Worm (Caenorhabditis elegans) whole organism, young adult: ENCODE results near the gene Y47D3B.12.

Experiments
- C17E4.6 ChIP-seq: fragments of 200-800 bp; sonication (Bioruptor generic); IDR thresholded peaks from 2 replicates; pipeline ENCODE4 v1.3.6; 2022; ENCODE audit warnings: missing genetic modification reagents, missing genetic modification characterization, missing compliant biosample characterization
- F39B2.1 ChIP-seq: fragments of 200-800 bp; sonication (Bioruptor generic); IDR thresholded peaks from 2 replicates; pipeline ENCODE4 v1.3.6; 2022; ENCODE audit warnings: missing genetic modification reagents, missing genetic modification characterization, missing compliant biosample characterization
- Y53G8AR.9 ChIP-seq: fragments of 200-800 bp; sonication (Bioruptor generic); conservative IDR thresholded peaks from 2 replicates; pipeline ENCODE4 v1.3.6; 2022; ENCODE audit warnings: missing genetic modification reagents, missing genetic modification characterization, missing compliant biosample characterization
- ZK185.1 ChIP-seq: sonication (generic microtip); optimal IDR thresholded peaks from 2 replicates; lab custom pipeline; 2016; ENCODE audit warnings: mild to moderate bottlenecking, missing genetic modification characterization, missing compliant biosample characterization; ENCODE audit not compliant: poor library complexity, severe bottlenecking
- ama-1 ChIP-seq, 3 experiments: fragments of 150-350 bp in 1 of 3; sonication (generic microtip) in 2 of 3; optimal IDR thresholded peaks; 2 replicates each; lab custom pipeline; 2014 to 2018; ENCODE audit warnings: missing biosample characterization in 2 of 3, missing genetic modification characterization in 2 of 3, missing genetic modification reagents in 2 of 3
- ceh-40 ChIP-seq: fragments of 200-800 bp; sonication (Bioruptor generic); IDR thresholded peaks from 2 replicates; pipeline ENCODE4 v1.3.6; 2022; ENCODE audit warnings: missing genetic modification characterization, missing compliant biosample characterization
- ceh-91 ChIP-seq: fragments of 200-800 bp; sonication (Bioruptor generic); IDR thresholded peaks from 2 replicates; pipeline ENCODE4 v1.3.6; 2022; ENCODE audit warnings: missing genetic modification reagents, missing genetic modification characterization, missing compliant biosample characterization
- hmg-1.2 ChIP-seq: fragments of 200-800 bp; sonication (Bioruptor generic); IDR thresholded peaks from 2 replicates; pipeline ENCODE4 v1.3.6; 2022; ENCODE audit warnings: missing genetic modification reagents, missing genetic modification characterization, missing compliant biosample characterization
- nhr-90 ChIP-seq: sonication (generic microtip); optimal IDR thresholded peaks from 2 replicates; lab custom pipeline; 2016; ENCODE audit warnings: missing genotype, mild to moderate bottlenecking, missing genetic modification characterization, missing compliant biosample characterization
- snpc-4 ChIP-seq, 5 experiments: fragments of 150-350 bp in 1 of 5; sonication (generic microtip) in 4 of 5; optimal IDR thresholded peaks; 2 replicates each; lab custom pipeline; 2014 to 2018; ENCODE audit warnings: missing genetic modification characterization in 5 of 5, missing biosample characterization in 3 of 5, antibody characterized with exemption in 2 of 5, mild to moderate bottlenecking in 2 of 5, missing compliant biosample characterization in 2 of 5, missing genotype in 2 of 5, moderate library complexity in 2 of 5, missing genetic modification reagents in 1 of 5
- tbx-9 ChIP-seq: sonication (generic microtip); optimal IDR thresholded peaks from 2 replicates; lab custom pipeline; 2016; ENCODE audit warnings: borderline replicate concordance, missing genetic modification characterization, inconsistent platforms, missing compliant biosample characterization
- unc-62 ChIP-seq: fragments of 150-350 bp; optimal IDR thresholded peaks from 2 replicates; lab custom pipeline; 2014; ENCODE audit warnings: missing biosample characterization, missing genetic modification reagents, missing genetic modification characterization

- TF ChIP-seq Y53G8AR.9 (no peak), C17E4.6 (no peak), F39B2.1 (GFP tag; lab: Robert Waterston, UW) (no peak), nhr-90 (tag; lab: Kevin White, UChicago) (peak; percentile 83), tbx-9 (tag; lab: Kevin White, UChicago) (no peak), hmg-1.2 (GFP tag; lab: Robert Waterston, UW) (peak; percentile 77), unc-62 (no peak), ceh-91 (GFP tag; lab: Robert Waterston, UW) (no peak), ceh-40 (0 out of 2 replicates have a peak, but pooled peaks have one; percentile 67), ama-1 (optimal IDR thresholded peaks at IDR 0.05; lab: Kevin White, UChicago) (no peak), ama-1 (GFP tag; optimal IDR thresholded peaks at IDR 0.05; lab: Kevin White, UChicago) (peak; percentile 49 to 74), snpc-4 (GFP tag; optimal IDR thresholded peaks at IDR 0.05; lab: Kevin White, UChicago) (peak; percentile 22), snpc-4 (tag; optimal IDR thresholded peaks at IDR 0.05; lab: Kevin White, UChicago) (peak; percentile 23 to 80 (median 66)), ZK185.1 (tag; lab: Kevin White, UChicago) (no peak)
Observed at ce11 chrIII:11371236-11371635, 31.6 kb upstream of the Y47D3B.12 start.
